Worm (Caenorhabditis elegans): ENCODE measurements around the gene Y7A9A.1.

The Y7A9A.1 gene

DNA sequence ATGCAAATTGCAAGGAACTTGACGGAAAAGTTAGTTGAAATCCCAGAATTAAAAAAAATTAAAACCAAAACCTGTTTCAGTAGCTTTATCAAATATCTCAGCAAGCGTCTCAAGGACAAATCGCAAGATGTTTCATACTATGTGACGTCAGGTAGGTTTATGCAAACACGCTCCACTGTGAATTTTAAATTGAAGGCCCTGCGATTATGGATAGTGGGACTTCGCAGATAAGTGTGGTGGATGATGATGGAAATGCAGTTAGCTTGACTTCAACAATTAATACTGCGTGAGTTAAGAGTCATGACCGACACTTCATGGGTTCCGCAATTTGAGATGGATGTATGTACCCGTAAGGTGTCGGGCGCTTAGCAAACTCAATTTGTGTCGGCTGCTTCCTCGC lies 3.0 kb downstream of the Y7A9A.1 start:
- no peak for TF ChIP-seq ceh-82 (tag; optimal IDR thresholded peaks at IDR 0.05)
- no peak for TF ChIP-seq zag-1 (tag; optimal IDR thresholded peaks at IDR 0.05)
- no peak for TF ChIP-seq ZK546.5 (tag; optimal IDR thresholded peaks at IDR 0.05)
- no peak for TF ChIP-seq ceh-16 (tag; optimal IDR thresholded peaks at IDR 0.05)

DNA sequence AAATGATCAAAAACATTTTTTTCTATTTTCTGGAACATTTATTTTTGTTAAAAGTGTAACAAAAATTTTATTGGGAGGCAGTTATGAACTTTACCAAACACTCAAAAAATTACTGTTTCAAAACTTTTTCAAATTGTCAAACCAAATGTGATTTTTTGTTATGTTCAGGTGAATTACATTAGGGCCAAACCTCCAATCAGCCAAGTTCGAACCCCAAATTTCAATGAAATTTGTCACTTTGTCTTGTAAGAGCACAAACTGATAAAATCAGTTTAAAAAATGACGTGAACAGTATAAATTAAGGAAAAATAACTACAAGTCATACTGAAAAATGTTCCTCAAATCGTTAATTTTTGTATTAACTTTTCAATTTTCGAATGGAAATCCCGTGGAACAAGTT lies 5.3 kb downstream of the Y7A9A.1 start, which contains the start of gene H25K10.1:
Gene H25K10.1 (plus strand): TSS at position 301 of the 400 bp plus-strand sequence.
- TF ChIP-seq nhr-6 (tag; optimal IDR thresholded peaks at IDR 0.05) (no peak), Y55F3AM.14 (GFP tag; optimal IDR thresholded peaks at IDR 0.05) (no peak), zag-1 (tag; optimal IDR thresholded peaks at IDR 0.05) (no peak), unc-39 (tag; optimal IDR thresholded peaks at IDR 0.05) (no peak), skn-1 (tag; optimal IDR thresholded peaks at IDR 0.05) (no peak), R02D3.7 (tag; optimal IDR thresholded peaks at IDR 0.05) (no peak), alr-1 (tag; optimal IDR thresholded peaks at IDR 0.05) (no peak), mdl-1 (tag; optimal IDR thresholded peaks at IDR 0.05) (no peak), ama-1 (optimal IDR thresholded peaks at IDR 0.05) (no peak), mbf-1 (tag; optimal IDR thresholded peaks at IDR 0.05) (no peak), sem-4 (tag; optimal IDR thresholded peaks at IDR 0.05) (no peak), lin-13 (GFP tag; optimal IDR thresholded peaks at IDR 0.05) (no peak)

DNA sequence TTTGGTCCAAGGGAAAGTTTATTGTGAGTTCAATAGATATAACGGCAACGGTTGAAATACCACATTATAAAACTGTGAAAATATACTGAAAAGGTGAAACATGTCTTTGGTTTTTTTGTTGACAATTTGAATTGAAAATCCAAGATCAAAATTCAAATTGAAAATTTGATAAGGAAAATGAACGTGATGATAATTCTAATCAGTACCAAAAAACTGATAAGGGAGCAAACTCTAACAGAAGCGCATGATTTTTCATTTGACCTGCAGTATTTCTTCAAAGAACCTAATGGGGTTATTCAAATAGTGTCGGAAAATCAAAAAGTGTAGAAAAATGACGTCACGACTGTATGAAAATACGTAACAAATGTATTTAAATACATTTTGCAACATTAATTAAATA lies 6.6 kb downstream of the Y7A9A.1 start:
- no peak for TF ChIP-seq sma-3 (GFP tag; optimal IDR thresholded peaks at IDR 0.05)
- TF ChIP-seq nhr-237 (tag; optimal IDR thresholded peaks at IDR 0.05), result no peak
- TF ChIP-seq zag-1 (tag; optimal IDR thresholded peaks at IDR 0.05), result no peak
- TF ChIP-seq gmeb-1 (tag; optimal IDR thresholded peaks at IDR 0.05), result no peak
- no peak for TF ChIP-seq sem-4 (tag; optimal IDR thresholded peaks at IDR 0.05)
- no peak for TF ChIP-seq nhr-129 (tag; optimal IDR thresholded peaks at IDR 0.05)
- TF ChIP-seq lsy-2 (tag; optimal IDR thresholded peaks at IDR 0.05), result no peak
- TF ChIP-seq nhr-6 (tag; optimal IDR thresholded peaks at IDR 0.05), result no peak
- TF ChIP-seq nhr-10 (tag; optimal IDR thresholded peaks at IDR 0.05), result no peak
- TF ChIP-seq alr-1 (tag; optimal IDR thresholded peaks at IDR 0.05), result no peak
- TF ChIP-seq ZK546.5 (tag; optimal IDR thresholded peaks at IDR 0.05), result no peak
- no peak for TF ChIP-seq unc-55 (GFP tag; optimal IDR thresholded peaks at IDR 0.05)
- TF ChIP-seq sma-9 (GFP tag; optimal IDR thresholded peaks at IDR 0.05), result peak; percentile 68
- TF ChIP-seq sma-9 (tag; optimal IDR thresholded peaks at IDR 0.05), result no peak
- peak; percentile 28 for TF ChIP-seq crh-2 (tag; optimal IDR thresholded peaks at IDR 0.05)
- no peak for TF ChIP-seq unc-39 (tag; optimal IDR thresholded peaks at IDR 0.05)
- no peak for TF ChIP-seq elt-1 (tag; optimal IDR thresholded peaks at IDR 0.05)
- TF ChIP-seq ztf-11 (tag; optimal IDR thresholded peaks at IDR 0.05), result no peak
- no peak for TF ChIP-seq nhr-23 (tag; optimal IDR thresholded peaks at IDR 0.05)
- peak; percentile 68 for TF ChIP-seq fos-1 (tag; optimal IDR thresholded peaks at IDR 0.05)
- TF ChIP-seq skn-1 (tag; optimal IDR thresholded peaks at IDR 0.05), result peak; percentile 62
- no peak for TF ChIP-seq mab-5 (tag; optimal IDR thresholded peaks at IDR 0.05)
- no peak for TF ChIP-seq elt-3 (tag; optimal IDR thresholded peaks at IDR 0.05)

DNA sequence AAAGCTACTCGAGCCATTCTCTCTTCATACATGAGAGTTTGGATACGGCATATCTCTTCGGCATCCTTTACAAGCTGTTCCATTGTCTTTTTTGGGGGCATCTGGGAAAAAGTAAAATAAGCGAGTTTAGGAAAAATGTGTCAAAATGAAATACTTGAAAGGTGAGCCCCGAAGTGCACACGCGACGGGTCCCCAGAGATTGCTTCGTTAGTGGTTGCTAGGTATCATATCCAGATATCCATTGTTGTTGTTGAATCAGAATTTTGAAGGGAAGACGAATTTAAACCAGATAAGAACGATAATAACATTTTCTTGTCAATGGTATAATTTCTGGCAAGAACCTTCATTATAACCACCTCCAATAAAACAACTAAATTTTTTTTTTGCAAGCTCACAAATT lies 14.1 kb downstream of the Y7A9A.1 start, which contains the start of gene H25K10.2:
Gene H25K10.2 (minus strand): TSS at position 101 of the 400 bp plus-strand sequence.
- TF ChIP-seq F13H6.1 (tag; optimal IDR thresholded peaks at IDR 0.05), result no peak
- no peak for TF ChIP-seq nhr-21 (tag; optimal IDR thresholded peaks at IDR 0.05)
- TF ChIP-seq lin-13 (GFP tag; optimal IDR thresholded peaks at IDR 0.05), result no peak
- no peak for TF ChIP-seq ztf-11 (tag; optimal IDR thresholded peaks at IDR 0.05)
- TF ChIP-seq gmeb-1 (tag; optimal IDR thresholded peaks at IDR 0.05), result no peak
- TF ChIP-seq ama-1 (optimal IDR thresholded peaks at IDR 0.05), result no peak
- TF ChIP-seq lin-39 (tag; optimal IDR thresholded peaks at IDR 0.05), result no peak
- no peak for TF ChIP-seq ceh-16 (tag; optimal IDR thresholded peaks at IDR 0.05)

DNA sequence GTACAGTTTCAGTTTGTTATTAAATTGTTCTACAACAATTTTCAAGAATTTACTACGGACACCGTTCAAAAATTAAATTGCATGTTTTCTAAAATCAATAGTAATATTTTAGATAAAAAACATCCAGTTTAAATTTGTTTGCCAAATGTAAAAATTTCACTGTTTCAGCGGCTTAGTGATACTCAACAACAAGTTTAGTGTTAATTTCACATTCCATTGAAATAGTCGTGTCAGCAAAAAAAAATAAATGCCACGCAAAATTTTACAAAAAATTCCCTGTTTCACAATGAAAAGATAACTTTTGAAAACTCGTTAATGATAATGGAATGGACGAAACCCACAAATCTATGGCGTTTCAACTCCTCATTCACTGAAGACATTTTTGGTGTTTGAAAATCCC lies 19.3 kb downstream of the Y7A9A.1 start:
- TF ChIP-seq nhr-23 (tag; optimal IDR thresholded peaks at IDR 0.05) (no peak), mbf-1 (tag; optimal IDR thresholded peaks at IDR 0.05) (no peak), Y55F3AM.14 (GFP tag; optimal IDR thresholded peaks at IDR 0.05) (no peak), nhr-12 (tag; optimal IDR thresholded peaks at IDR 0.05) (no peak), ceh-16 (tag; optimal IDR thresholded peaks at IDR 0.05) (no peak), sma-3 (GFP tag; optimal IDR thresholded peaks at IDR 0.05) (no peak), skn-1 (tag; optimal IDR thresholded peaks at IDR 0.05) (no peak), nhr-11 (tag; optimal IDR thresholded peaks at IDR 0.05) (no peak), mab-5 (tag; optimal IDR thresholded peaks at IDR 0.05) (no peak), gmeb-1 (tag; optimal IDR thresholded peaks at IDR 0.05) (no peak), lin-13 (GFP tag; optimal IDR thresholded peaks at IDR 0.05) (no peak), unc-39 (tag; optimal IDR thresholded peaks at IDR 0.05) (no peak), C34F6.9 (tag; optimal IDR thresholded peaks at IDR 0.05) (no peak), lin-11 (tag; optimal IDR thresholded peaks at IDR 0.05) (no peak), ama-1 (optimal IDR thresholded peaks at IDR 0.05) (no peak), unc-62 (GFP tag; optimal IDR thresholded peaks at IDR 0.05) (no peak), nhr-6 (tag; optimal IDR thresholded peaks at IDR 0.05) (no peak)

Measured in whole organism, L2 larva.